Worm (Caenorhabditis elegans) whole organism, early embryonic: Measurements from ENCODE around the gene frpr-13.

Source experiments
- F13C5.2 ChIP-seq: sonication (generic microtip); optimal IDR thresholded peaks from 2 replicates; lab custom pipeline; 2017; ENCODE audit warnings: mild to moderate bottlenecking, missing genetic modification characterization, inconsistent platforms, missing compliant biosample characterization
- ama-1 ChIP-seq: fragments of 150-350 bp; optimal IDR thresholded peaks from 2 replicates; lab custom pipeline; 2014

- TF ChIP-seq F13C5.2 (no peak), ama-1 (no peak)
These were observed 15.1 kb downstream of the frpr-13 start, which contains the start of gene mod-1 for ce11 chrV:8913940-8914339.
